Worm (Caenorhabditis elegans) whole organism, midembryonic: Measurements from ENCODE around the gene T12B5.15.

ENCODE experiments used
- T22C8.4 ChIP-seq: fragments of 200-800 bp; sonication (Bioruptor generic); IDR thresholded peaks from 2 replicates; pipeline ENCODE4 v1.3.6; 2022; ENCODE audit warnings: missing genetic modification characterization, missing compliant biosample characterization
- cog-1 ChIP-seq: sonication (generic microtip); optimal IDR thresholded peaks from 2 replicates; lab custom pipeline; 2016; ENCODE audit warnings: missing genetic modification characterization, missing compliant biosample characterization
- flt-1 ChIP-seq: fragments of 200-800 bp; sonication (Bioruptor generic); IDR thresholded peaks from 2 replicates; pipeline ENCODE4 v1.3.6; 2022; ENCODE audit warnings: missing genetic modification characterization, missing compliant biosample characterization
- klf-2 ChIP-seq: fragments of 200-800 bp; sonication (Bioruptor generic); conservative IDR thresholded peaks from 2 replicates; pipeline ENCODE4 v1.3.6; 2022; ENCODE audit warnings: missing genetic modification reagents, missing genetic modification characterization, missing compliant biosample characterization
- med-1 ChIP-seq: sonication (generic microtip); optimal IDR thresholded peaks from 2 replicates; lab custom pipeline; 2017; ENCODE audit warnings: missing genetic modification characterization, mild to moderate bottlenecking, missing compliant biosample characterization, antibody characterized with exemption, missing genetic modification reagents; ENCODE audit not compliant: insufficient read depth
- ref-1 ChIP-seq: fragments of 200-800 bp; sonication (Bioruptor generic); conservative IDR thresholded peaks from 2 replicates; pipeline ENCODE4 v1.3.6; 2022; ENCODE audit warnings: missing genetic modification reagents, missing genetic modification characterization, missing compliant biosample characterization
- tab-1 ChIP-seq: fragments of 200-800 bp; sonication (Bioruptor generic); IDR thresholded peaks from 2 replicates; pipeline ENCODE4 v1.3.6; 2022; ENCODE audit warnings: missing genetic modification characterization, missing compliant biosample characterization
- ztf-23 ChIP-seq: fragments of 200-800 bp; sonication (Bioruptor generic); IDR thresholded peaks from 2 replicates; pipeline ENCODE4 v1.3.6; 2022; ENCODE audit warnings: missing genetic modification reagents, missing genetic modification characterization, missing compliant biosample characterization
- ztf-29 ChIP-seq: fragments of 200-800 bp; sonication (Bioruptor generic); IDR thresholded peaks from 2 replicates; pipeline ENCODE4 v1.3.6; 2022; ENCODE audit warnings: missing genetic modification reagents, missing genetic modification characterization, missing compliant biosample characterization

T12B5.15 gene

DNA sequence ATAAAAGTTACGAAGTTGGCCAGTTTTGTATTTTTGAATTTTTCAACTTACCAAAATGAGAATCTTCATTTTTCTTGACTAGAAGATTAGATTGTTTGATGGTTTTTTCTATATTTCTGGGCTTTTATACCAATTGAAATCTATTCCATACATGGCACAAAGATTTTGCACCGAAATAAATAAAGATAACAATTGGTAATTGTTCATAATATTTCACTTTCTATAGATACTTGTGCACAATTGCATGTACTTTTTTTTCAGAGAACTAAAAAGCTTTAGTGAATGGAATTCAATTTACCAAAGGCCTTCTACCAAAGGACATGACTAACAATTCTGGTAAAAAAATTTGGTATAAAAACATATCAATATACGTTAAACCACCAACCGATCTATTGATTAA, at the start of gene T12B5.15, which contains the start of gene T12B5.14:
TSS of gene T12B5.15 (minus strand) at position 101 of the 400 bp plus-strand sequence.
TSS of gene T12B5.14 (plus strand) at position 321 of the 400 bp plus-strand sequence.
- TF ChIP-seq ztf-29 (GFP tag; lab: Robert Waterston, UW): no peak
- no peak for TF ChIP-seq ref-1 (GFP tag; lab: Robert Waterston, UW)
- TF ChIP-seq T22C8.4 (GFP tag; lab: Robert Waterston, UW): no peak
- no peak for TF ChIP-seq klf-2 (GFP tag; lab: Robert Waterston, UW)
- TF ChIP-seq med-1 (GFP tag; lab: Kevin White, UChicago): no peak
- no peak for TF ChIP-seq ztf-23 (GFP tag; lab: Robert Waterston, UW)
- no peak for TF ChIP-seq cog-1 (tag; lab: Kevin White, UChicago)
- no peak for TF ChIP-seq tab-1 (GFP tag; lab: Robert Waterston, UW)
- no peak for TF ChIP-seq flt-1 (GFP tag; lab: Robert Waterston, UW)

DNA sequence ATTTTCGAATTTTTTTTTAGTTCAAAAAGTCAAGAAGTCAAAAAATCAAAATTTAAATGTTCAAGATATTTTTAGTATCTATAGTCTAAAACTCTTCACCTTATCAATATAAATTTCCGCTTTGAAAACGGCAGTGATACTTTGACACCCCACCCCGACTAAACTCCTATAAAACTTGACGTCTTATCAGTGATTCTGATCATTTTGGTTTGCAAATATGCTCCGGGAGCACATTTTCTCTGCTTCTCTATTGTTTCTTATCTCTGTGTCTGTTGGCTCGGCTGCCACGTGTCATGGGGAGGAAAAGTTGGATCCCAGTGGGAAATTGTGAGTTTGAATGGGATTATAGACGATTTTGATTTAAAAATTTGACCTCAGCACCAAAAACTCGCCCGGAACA, 48.1 kb upstream of the T12B5.15 start, which contains the start of gene clec-150:
TSS of gene clec-150 (plus strand) at position 198 of the 400 bp plus-strand sequence.
- TF ChIP-seq med-1 (GFP tag; lab: Kevin White, UChicago): no peak
- TF ChIP-seq flt-1 (GFP tag; lab: Robert Waterston, UW): no peak
- TF ChIP-seq tab-1 (GFP tag; lab: Robert Waterston, UW): no peak
- no peak for TF ChIP-seq klf-2 (GFP tag; lab: Robert Waterston, UW)
- no peak for TF ChIP-seq cog-1 (tag; lab: Kevin White, UChicago)
- TF ChIP-seq T22C8.4 (GFP tag; lab: Robert Waterston, UW): no peak
- TF ChIP-seq ztf-23 (GFP tag; lab: Robert Waterston, UW): no peak
- TF ChIP-seq ztf-29 (GFP tag; lab: Robert Waterston, UW): no peak
- no peak for TF ChIP-seq ref-1 (GFP tag; lab: Robert Waterston, UW)

DNA sequence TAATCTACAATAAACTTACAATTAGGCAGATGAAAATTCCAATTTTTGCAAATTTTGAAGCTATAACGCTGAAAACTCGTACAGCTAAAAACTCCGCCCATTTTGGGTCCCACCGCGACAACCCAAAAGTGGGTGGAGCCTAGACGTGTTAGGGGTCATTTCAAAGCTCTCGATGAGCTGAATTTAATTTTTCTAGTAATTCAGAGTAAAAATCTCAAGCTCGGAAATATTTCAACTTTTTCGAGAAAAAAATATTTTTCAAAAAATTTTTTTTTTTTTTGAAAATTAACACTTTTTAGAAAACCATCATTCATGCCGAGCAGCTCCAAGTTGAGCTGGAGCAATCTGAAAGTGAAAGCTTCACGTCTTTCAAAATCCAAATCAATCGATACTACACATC, 46.8 kb upstream of the T12B5.15 start, which contains the start of gene R06B10.7:
TSS of gene R06B10.7 (minus strand) at position 101 of the 400 bp plus-strand sequence.
- TF ChIP-seq klf-2 (GFP tag; lab: Robert Waterston, UW): no peak
- no peak for TF ChIP-seq tab-1 (GFP tag; lab: Robert Waterston, UW)
- TF ChIP-seq ref-1 (GFP tag; lab: Robert Waterston, UW): no peak
- TF ChIP-seq med-1 (GFP tag; lab: Kevin White, UChicago): no peak
- TF ChIP-seq ztf-23 (GFP tag; lab: Robert Waterston, UW): no peak
- no peak for TF ChIP-seq flt-1 (GFP tag; lab: Robert Waterston, UW)
- TF ChIP-seq T22C8.4 (GFP tag; lab: Robert Waterston, UW): no peak
- TF ChIP-seq ztf-29 (GFP tag; lab: Robert Waterston, UW): no peak
- TF ChIP-seq cog-1 (tag; lab: Kevin White, UChicago): no peak

DNA sequence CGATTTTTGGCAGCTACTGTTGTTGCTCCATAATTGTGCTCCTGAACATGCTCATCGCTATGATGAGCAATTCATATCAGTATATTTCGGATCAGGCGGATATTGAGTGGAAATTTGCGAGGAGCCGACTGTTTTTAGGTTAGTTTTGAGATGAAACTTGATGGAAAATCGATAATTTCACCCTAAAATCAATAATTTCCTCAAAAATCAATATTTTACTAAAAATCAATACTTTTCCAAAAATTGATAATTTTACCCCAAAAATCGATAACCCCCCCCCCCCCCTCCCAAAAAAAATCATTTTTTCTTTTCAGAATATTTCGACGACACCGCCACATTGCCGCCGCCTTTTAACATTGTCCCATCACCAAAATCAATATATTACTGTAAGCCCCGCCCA, 44.4 kb upstream of the T12B5.15 start:
- TF ChIP-seq ref-1 (GFP tag; lab: Robert Waterston, UW) (no peak), T22C8.4 (GFP tag; lab: Robert Waterston, UW) (peak; percentile 60)

DNA sequence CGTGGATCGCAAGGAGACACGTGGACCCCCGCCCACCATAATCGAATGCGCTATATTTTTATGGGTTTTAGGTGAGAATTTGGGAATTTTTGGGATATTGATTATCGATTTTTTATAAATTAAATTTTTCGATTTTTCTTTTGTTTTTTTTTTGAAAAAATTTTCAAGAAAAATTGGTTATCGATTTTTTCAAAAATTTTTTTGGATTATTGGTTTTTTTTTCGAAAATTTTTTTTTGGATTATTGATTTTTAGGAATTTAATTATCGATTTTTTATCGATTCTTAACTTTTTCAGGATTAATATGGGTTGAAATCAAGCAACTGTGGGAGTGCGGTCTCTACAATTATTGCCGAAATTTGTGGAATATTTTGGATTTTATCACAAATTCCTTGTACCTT, 42.1 kb upstream of the T12B5.15 start:
- TF ChIP-seq ztf-23 (GFP tag; lab: Robert Waterston, UW) (no peak), T22C8.4 (GFP tag; lab: Robert Waterston, UW) (peak; percentile 75)

DNA sequence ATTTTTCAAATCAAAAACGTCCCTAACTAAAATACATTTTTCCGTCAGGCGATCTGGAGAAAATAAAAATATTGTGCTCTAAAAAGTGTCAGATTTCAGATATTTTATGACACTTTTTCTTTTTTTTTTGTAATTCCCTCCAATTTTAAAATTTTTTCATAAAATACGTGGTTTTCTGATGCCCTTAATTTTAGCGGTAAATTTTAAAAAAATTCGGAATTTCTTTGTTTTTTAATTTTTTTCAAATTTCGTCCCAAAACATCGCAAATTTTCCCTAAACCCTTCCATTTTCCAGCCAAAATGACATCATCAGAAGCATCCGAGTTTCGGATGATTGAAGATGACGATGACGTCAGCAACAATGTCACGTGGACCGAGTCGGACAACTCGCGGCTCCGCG, 37.1 kb upstream of the T12B5.15 start, which contains the start of gene trp-2:
TSS of gene trp-2 (plus strand) at position 301 of the 400 bp plus-strand sequence.
- TF ChIP-seq flt-1 (GFP tag; lab: Robert Waterston, UW) (no peak), med-1 (GFP tag; lab: Kevin White, UChicago) (no peak), klf-2 (GFP tag; lab: Robert Waterston, UW) (no peak)

DNA sequence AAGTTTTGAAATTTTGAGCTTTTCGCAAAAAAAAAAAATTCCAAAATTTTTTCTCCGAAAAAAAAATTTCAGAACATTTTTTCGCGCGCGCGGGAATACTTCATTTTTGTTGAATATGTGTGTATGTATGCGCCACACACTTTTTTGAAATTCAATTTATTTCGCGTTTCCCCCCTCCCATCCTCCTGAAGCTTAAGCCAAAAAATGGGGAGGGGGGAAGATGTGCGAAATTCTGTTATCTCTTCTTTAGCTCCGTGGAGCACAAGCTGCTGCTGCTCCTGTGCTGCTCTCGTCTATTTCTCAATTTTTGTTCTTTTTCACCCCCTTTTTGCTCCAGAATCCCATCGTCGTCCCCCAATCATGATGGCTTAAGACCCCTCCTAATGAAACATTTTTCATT, 35.1 kb upstream of the T12B5.15 start:
- TF ChIP-seq ref-1 (GFP tag; lab: Robert Waterston, UW) (no peak), tab-1 (GFP tag; lab: Robert Waterston, UW) (no peak), cog-1 (tag; lab: Kevin White, UChicago) (no peak), klf-2 (GFP tag; lab: Robert Waterston, UW) (no peak), flt-1 (GFP tag; lab: Robert Waterston, UW) (no peak), ztf-23 (GFP tag; lab: Robert Waterston, UW) (no peak)

DNA sequence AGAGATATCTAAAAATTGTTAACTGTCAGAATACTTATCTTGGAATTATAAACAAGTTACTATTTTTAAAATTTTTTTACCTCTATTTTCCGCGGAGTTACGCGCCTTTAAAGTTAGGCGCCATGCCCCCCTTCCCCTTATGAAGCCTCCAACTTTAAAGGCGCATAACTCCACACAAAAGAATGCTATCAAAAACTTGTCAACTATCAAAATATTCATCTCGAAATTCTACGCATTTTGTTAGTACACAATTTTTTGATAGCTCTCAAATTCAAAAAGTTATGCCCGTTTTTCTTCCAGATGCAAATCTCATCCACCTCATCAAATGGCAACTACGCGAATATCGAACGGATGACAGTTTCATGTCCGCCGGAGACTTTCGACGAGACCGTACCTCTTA, 28.5 kb upstream of the T12B5.15 start, which contains the start of gene tbc-10:
TSS of gene tbc-10 (plus strand) at position 301 of the 400 bp plus-strand sequence.
- no peak for TF ChIP-seq tab-1 (GFP tag; lab: Robert Waterston, UW)
- TF ChIP-seq T22C8.4 (GFP tag; lab: Robert Waterston, UW): no peak
- TF ChIP-seq ref-1 (GFP tag; lab: Robert Waterston, UW): no peak
- no peak for TF ChIP-seq cog-1 (tag; lab: Kevin White, UChicago)
- TF ChIP-seq klf-2 (GFP tag; lab: Robert Waterston, UW): no peak
- no peak for TF ChIP-seq flt-1 (GFP tag; lab: Robert Waterston, UW)
- TF ChIP-seq med-1 (GFP tag; lab: Kevin White, UChicago): no peak
- no peak for TF ChIP-seq ztf-29 (GFP tag; lab: Robert Waterston, UW)
- no peak for TF ChIP-seq ztf-23 (GFP tag; lab: Robert Waterston, UW)

DNA sequence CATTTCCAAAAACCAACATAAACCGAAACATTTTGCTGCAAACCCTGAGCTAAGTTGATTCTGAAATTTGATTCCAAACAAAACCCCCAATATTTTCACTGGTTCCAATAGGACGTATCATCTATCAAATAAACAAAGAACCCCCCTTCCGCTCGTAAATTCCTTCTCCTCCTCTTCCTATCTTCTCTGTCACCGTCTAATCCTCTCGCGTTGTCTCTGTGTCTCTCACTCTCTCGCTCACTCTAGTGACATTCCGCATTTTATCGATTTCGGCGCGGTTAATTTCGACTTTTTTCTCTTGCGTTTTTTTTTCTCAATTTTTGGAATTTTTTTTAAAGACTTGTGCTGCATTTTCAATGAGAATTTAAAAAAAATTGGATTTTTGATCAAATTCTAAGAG, 27.5 kb upstream of the T12B5.15 start:
- TF ChIP-seq ref-1 (GFP tag; lab: Robert Waterston, UW): no peak
- TF ChIP-seq flt-1 (GFP tag; lab: Robert Waterston, UW): no peak
- TF ChIP-seq ztf-23 (GFP tag; lab: Robert Waterston, UW): no peak
- no peak for TF ChIP-seq klf-2 (GFP tag; lab: Robert Waterston, UW)
- TF ChIP-seq T22C8.4 (GFP tag; lab: Robert Waterston, UW): peak; percentile 70
- TF ChIP-seq tab-1 (GFP tag; lab: Robert Waterston, UW): no peak
- TF ChIP-seq cog-1 (tag; lab: Kevin White, UChicago): no peak

DNA sequence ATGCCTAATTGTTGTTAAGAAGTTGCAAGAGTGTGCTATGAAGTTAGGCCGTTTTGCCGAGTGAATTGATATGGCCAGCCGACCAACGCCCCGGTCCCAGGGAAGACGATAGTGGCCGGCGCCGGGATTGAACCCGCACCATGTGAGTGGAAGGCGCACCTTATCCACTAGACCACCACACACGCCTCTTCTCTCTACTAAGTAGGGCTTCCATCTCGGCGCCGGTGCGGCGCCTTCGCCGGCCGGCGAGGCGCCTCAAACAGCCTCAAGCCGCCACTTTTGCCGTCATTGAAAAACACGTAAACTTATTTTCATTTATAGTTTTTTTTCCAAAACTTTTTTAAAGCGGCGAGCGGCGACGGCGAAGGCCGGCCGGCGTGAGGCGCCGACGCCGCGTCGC, 24.4 kb upstream of the T12B5.15 start:
- no peak for TF ChIP-seq ztf-29 (GFP tag; lab: Robert Waterston, UW)
- TF ChIP-seq flt-1 (GFP tag; lab: Robert Waterston, UW): 0 out of 2 replicates have a peak, but pooled peaks have one; percentile 15
- no peak for TF ChIP-seq ref-1 (GFP tag; lab: Robert Waterston, UW)
- no peak for TF ChIP-seq klf-2 (GFP tag; lab: Robert Waterston, UW)
